Worm (Caenorhabditis elegans) whole organism, late embryonic: Measurements from ENCODE around the gene lips-13.

Experiments
- C08G9.2 ChIP-seq: sonication (generic microtip); optimal IDR thresholded peaks from 2 replicates; lab custom pipeline; 2016; ENCODE audit warnings: mild to moderate bottlenecking, missing genetic modification characterization, moderate library complexity, missing compliant biosample characterization
- C38D4.7 ChIP-seq: fragments of 200-800 bp; sonication (Bioruptor generic); optimal IDR thresholded peaks from 2 replicates; lab custom pipeline; 2018; ENCODE audit warnings: mild to moderate bottlenecking, missing genetic modification characterization, moderate library complexity, missing compliant biosample characterization
- K02D7.2 ChIP-seq: sonication (generic microtip); optimal IDR thresholded peaks from 2 replicates; lab custom pipeline; 2017; ENCODE audit warnings: mild to moderate bottlenecking, missing genetic modification characterization, missing compliant biosample characterization
- Y22D7AL.16 ChIP-seq: sonication (generic microtip); optimal IDR thresholded peaks from 2 replicates; lab custom pipeline; 2016; ENCODE audit warnings: missing genetic modification characterization, missing compliant biosample characterization
- ahr-1 ChIP-seq: sonication (generic microtip); optimal IDR thresholded peaks from 2 replicates; lab custom pipeline; 2016; ENCODE audit warnings: missing genetic modification characterization, missing compliant biosample characterization
- ama-1 ChIP-seq: fragments of 150-350 bp; optimal IDR thresholded peaks from 2 replicates; lab custom pipeline; 2014
- ceh-19 ChIP-seq: fragments of 200-800 bp; sonication (Bioruptor generic); optimal IDR thresholded peaks from 2 replicates; lab custom pipeline; 2018; ENCODE audit warnings: mild to moderate bottlenecking, missing genetic modification characterization, missing compliant biosample characterization
- ceh-22 ChIP-seq: sonication (generic microtip); optimal IDR thresholded peaks from 2 replicates; lab custom pipeline; 2017; ENCODE audit warnings: missing biosample characterization, missing genetic modification characterization
- ceh-30 ChIP-seq: fragments of 150-350 bp; optimal IDR thresholded peaks from 2 replicates; lab custom pipeline; 2014; ENCODE audit warnings: missing biosample characterization, missing genetic modification characterization
- ceh-31 ChIP-seq: sonication (generic microtip); optimal IDR thresholded peaks from 2 replicates; lab custom pipeline; 2016; ENCODE audit warnings: missing genetic modification characterization, missing compliant biosample characterization
- ceh-45 ChIP-seq: fragments of 200-800 bp; sonication (Bioruptor generic); IDR thresholded peaks from 2 replicates; pipeline ENCODE4 v1.3.6; 2022; ENCODE audit warnings: missing genetic modification reagents, missing genetic modification characterization, missing compliant biosample characterization
- ceh-48 ChIP-seq: sonication (generic microtip); optimal IDR thresholded peaks from 2 replicates; lab custom pipeline; 2016; ENCODE audit warnings: missing genetic modification characterization, inconsistent platforms, missing compliant biosample characterization
- ceh-9 ChIP-seq: sonication (generic microtip); optimal IDR thresholded peaks from 2 replicates; lab custom pipeline; 2016; ENCODE audit warnings: mild to moderate bottlenecking, missing genetic modification characterization, inconsistent platforms, missing compliant biosample characterization
- elt-2 ChIP-seq: sonication (generic microtip); optimal IDR thresholded peaks from 2 replicates; lab custom pipeline; 2016; ENCODE audit warnings: missing genetic modification reagents, missing genetic modification characterization, missing compliant biosample characterization
- fkh-10 ChIP-seq: fragments of 150-350 bp; optimal IDR thresholded peaks from 2 replicates; lab custom pipeline; 2014; ENCODE audit warnings: missing biosample characterization, missing genetic modification reagents, missing genetic modification characterization
- gmeb-2 ChIP-seq: sonication (generic microtip); optimal IDR thresholded peaks from 2 replicates; lab custom pipeline; 2016; ENCODE audit warnings: missing genetic modification characterization, inconsistent platforms, missing compliant biosample characterization
- hlh-13 ChIP-seq: fragments of 200-800 bp; sonication (Bioruptor generic); optimal IDR thresholded peaks from 2 replicates; lab custom pipeline; 2018; ENCODE audit warnings: mild to moderate bottlenecking, missing genetic modification characterization, missing compliant biosample characterization
- hlh-6 ChIP-seq: sonication (generic microtip); optimal IDR thresholded peaks from 2 replicates; lab custom pipeline; 2016; ENCODE audit warnings: missing genotype, missing genetic modification characterization, missing compliant biosample characterization
- hlh-8 ChIP-seq: sonication (generic microtip); optimal IDR thresholded peaks from 2 replicates; lab custom pipeline; 2016; ENCODE audit warnings: missing genotype, missing genetic modification characterization, missing compliant biosample characterization
- lim-6 ChIP-seq: sonication (generic microtip); optimal IDR thresholded peaks from 2 replicates; lab custom pipeline; 2016; ENCODE audit warnings: missing genetic modification characterization, missing compliant biosample characterization
- madf-2 ChIP-seq: sonication (generic microtip); optimal IDR thresholded peaks from 2 replicates; lab custom pipeline; 2017; ENCODE audit warnings: missing genetic modification characterization, missing compliant biosample characterization
- npax-4 ChIP-seq: sonication (generic microtip); optimal IDR thresholded peaks from 2 replicates; lab custom pipeline; 2016; ENCODE audit warnings: missing genetic modification characterization, missing compliant biosample characterization
- odd-2 ChIP-seq: sonication (generic microtip); optimal IDR thresholded peaks from 2 replicates; lab custom pipeline; 2017; ENCODE audit warnings: antibody characterized with exemption, mild to moderate bottlenecking, missing genetic modification characterization, missing compliant biosample characterization
- pat-9 ChIP-seq: fragments of 200-800 bp; sonication (Bioruptor generic); optimal IDR thresholded peaks from 2 replicates; lab custom pipeline; 2018; ENCODE audit warnings: mild to moderate bottlenecking, missing genetic modification characterization, moderate library complexity, missing compliant biosample characterization
- pax-1 ChIP-seq: fragments of 150-350 bp; optimal IDR thresholded peaks from 2 replicates; lab custom pipeline; 2014; ENCODE audit warnings: missing biosample characterization, missing genetic modification characterization
- pha-4 ChIP-seq: fragments of 150-350 bp; optimal IDR thresholded peaks from 2 replicates; lab custom pipeline; 2018; ENCODE audit warnings: missing biosample characterization, missing genetic modification reagents, missing genetic modification characterization
- pqm-1 ChIP-seq: sonication (generic microtip); optimal IDR thresholded peaks from 2 replicates; lab custom pipeline; 2016; ENCODE audit warnings: missing genetic modification characterization, missing compliant biosample characterization
- ref-2 ChIP-seq: sonication (generic microtip); optimal IDR thresholded peaks from 2 replicates; lab custom pipeline; 2016; ENCODE audit warnings: missing genetic modification characterization, missing compliant biosample characterization
- rnt-1 ChIP-seq: sonication (generic microtip); optimal IDR thresholded peaks from 2 replicates; lab custom pipeline; 2016; ENCODE audit warnings: missing genetic modification characterization, missing compliant biosample characterization
- syd-9 ChIP-seq: sonication (generic microtip); optimal IDR thresholded peaks from 2 replicates; lab custom pipeline; 2016; ENCODE audit warnings: mild to moderate bottlenecking, missing genetic modification characterization, moderate library complexity, missing compliant biosample characterization
- tbx-7 ChIP-seq: sonication (generic microtip); optimal IDR thresholded peaks from 2 replicates; lab custom pipeline; 2016; ENCODE audit warnings: missing genotype, missing genetic modification characterization, missing compliant biosample characterization
- ttx-3 ChIP-seq: sonication (generic microtip); optimal IDR thresholded peaks from 2 replicates; lab custom pipeline; 2016; ENCODE audit warnings: missing genetic modification reagents, missing genetic modification characterization, missing compliant biosample characterization
- unc-86 ChIP-seq: sonication (generic microtip); optimal IDR thresholded peaks from 2 replicates; lab custom pipeline; 2016; ENCODE audit warnings: missing genetic modification characterization, missing compliant biosample characterization
- ztf-16 ChIP-seq: sonication (generic microtip); optimal IDR thresholded peaks from 2 replicates; lab custom pipeline; 2017; ENCODE audit warnings: missing genetic modification characterization, missing compliant biosample characterization

lips-13 gene

DNA sequence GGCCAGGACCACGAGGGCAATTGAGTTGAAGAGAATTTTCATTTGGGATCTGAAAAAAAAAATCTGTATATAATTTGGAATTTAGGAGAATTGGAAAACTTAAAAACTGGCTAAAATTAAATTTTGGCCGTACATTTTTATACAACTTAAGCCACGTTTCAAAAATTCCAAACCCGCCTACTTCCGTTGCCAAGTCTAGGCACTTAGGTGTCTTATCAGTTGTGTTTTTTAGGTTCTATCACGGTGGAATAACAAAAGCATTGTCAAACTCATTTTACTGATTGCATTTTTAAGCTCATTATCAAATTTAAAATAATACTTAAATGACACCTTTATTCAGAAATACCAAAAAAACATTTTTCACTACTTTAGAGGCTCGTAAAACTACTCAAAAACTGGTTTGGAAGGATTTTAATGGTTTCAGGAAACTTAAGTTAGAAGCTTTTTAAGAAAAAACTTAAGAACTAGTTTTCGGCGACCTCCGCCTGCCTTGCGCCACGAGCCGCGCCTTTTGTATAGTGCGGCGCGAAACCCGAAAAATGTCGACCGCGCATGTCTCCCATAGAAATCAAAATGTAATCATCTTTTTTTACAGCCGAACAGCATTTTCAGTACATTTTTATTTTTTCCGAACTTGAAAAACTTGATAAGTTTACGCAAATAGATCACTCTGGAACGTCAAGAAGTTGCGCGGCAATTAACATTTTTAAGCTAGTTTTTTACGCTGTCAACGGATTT lies at the start of gene lips-13:
Gene lips-13 (minus strand): TSS at position 51 of the 738 bp plus-strand sequence.
- TF ChIP-seq odd-2 (tag; lab: Kevin White, UChicago) = no peak

DNA sequence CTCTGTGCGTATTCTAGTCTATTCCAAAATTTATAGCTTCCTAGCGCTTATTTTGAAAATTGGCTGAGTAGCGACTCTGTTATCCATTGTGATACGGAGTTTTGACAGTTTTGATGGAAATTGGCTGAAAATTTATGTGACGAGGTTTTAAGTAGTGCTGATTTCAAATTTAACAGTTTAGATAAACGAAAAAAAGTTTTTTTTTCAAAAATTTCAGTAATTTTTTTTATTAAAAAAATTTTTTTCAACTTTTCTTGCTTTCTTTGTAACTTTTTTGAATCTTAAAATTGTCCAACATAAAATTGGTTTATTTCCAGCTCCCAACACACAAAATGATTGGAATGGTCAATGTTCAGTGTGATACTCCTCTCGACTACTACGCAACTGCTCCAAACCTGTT lies 45.4 kb upstream of the lips-13 start, which contains the start of gene T23F4.2:
Gene T23F4.2 (plus strand): TSS at position 301 of the 400 bp plus-strand sequence.
- TF ChIP-seq ceh-9 = no peak
- TF ChIP-seq pha-4 = no peak
- no peak for TF ChIP-seq lim-6

DNA sequence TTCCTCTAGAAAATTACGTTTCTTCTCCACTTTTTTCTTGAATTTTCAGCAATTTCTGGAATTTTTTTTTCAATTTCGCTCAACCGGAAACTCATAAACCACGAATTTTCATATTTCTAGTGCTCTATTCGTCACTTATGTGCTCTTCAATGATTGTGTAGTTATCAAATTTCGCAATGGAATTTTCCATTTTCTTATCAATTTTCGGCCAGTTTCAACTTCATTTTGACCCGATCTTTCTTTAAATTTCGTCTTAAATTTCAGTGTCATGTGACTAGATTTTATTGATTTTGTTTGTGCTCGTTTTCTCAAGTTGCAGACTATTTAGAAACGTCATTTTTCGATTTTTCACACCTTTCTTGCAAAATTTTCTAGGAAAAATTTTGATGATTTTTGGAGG lies 41.9 kb upstream of the lips-13 start:
- TF ChIP-seq ttx-3 (tag; lab: Kevin White, UChicago) = no peak
- peak; percentile 40 for TF ChIP-seq elt-2

DNA sequence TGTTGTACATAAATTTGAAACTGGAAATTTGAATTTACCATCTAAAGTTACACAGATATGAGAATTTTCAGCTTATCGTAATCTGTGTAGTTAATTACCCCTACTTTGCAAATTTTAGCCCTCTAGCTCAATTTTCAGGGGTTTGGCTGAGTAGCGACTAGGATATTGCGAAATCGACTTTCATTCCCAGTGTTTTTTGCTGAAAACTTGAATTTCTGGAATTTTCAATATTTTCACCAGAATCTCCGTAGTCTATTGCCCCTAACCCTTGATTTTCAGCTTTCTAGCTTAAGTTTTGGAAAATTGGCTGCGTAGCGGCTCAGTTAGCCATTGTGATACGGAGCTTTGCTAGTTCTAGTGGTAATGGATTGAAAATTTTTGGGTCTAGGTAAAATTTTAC lies 39.3 kb upstream of the lips-13 start:
- no peak for TF ChIP-seq gmeb-2 (tag; lab: Kevin White, UChicago)
- TF ChIP-seq ztf-16 = no peak
- no peak for TF ChIP-seq hlh-8 (tag; lab: Kevin White, UChicago)
- TF ChIP-seq ceh-19 (GFP tag; lab: Kevin White, UChicago) = no peak
- TF ChIP-seq rnt-1 = no peak
- TF ChIP-seq pqm-1 (tag; lab: Kevin White, UChicago) = no peak
- TF ChIP-seq ama-1 (lab: Kevin White, UChicago) = no peak
- TF ChIP-seq ceh-45 (GFP tag; lab: Robert Waterston, UW) = no peak
- no peak for TF ChIP-seq ceh-31
- no peak for TF ChIP-seq C38D4.7 (GFP tag; lab: Kevin White, UChicago)
- TF ChIP-seq syd-9 (tag; lab: Kevin White, UChicago) = no peak
- TF ChIP-seq K02D7.2 (tag; lab: Kevin White, UChicago) = no peak
- no peak for TF ChIP-seq Y22D7AL.16 (tag; lab: Kevin White, UChicago)
- no peak for TF ChIP-seq C08G9.2
- TF ChIP-seq pax-1 = no peak

DNA sequence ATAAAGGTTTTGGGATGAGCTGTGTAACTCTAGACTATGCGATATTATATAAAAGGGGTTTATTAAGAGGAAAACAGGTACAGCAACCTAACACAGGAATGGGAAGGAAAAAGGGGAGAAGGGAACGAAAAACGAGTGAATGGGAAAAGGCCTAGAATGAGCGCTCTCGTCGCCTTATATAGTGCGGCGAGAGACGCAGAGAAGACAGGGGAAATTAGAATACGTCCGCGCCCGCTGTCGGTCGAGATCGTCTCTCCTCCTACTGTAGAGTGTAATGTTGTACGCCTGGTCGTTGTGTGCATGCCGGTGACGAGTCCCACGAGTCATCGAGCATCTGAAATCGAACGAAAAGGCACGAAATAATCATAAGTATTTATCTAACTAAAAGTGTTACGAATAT lies 35.5 kb upstream of the lips-13 start:
- no peak for TF ChIP-seq syd-9 (tag; lab: Kevin White, UChicago)
- no peak for TF ChIP-seq hlh-8 (tag; lab: Kevin White, UChicago)
- no peak for TF ChIP-seq ceh-22 (tag; lab: Kevin White, UChicago)
- TF ChIP-seq hlh-6 (tag; lab: Kevin White, UChicago) = no peak
- TF ChIP-seq ztf-16 = no peak
- no peak for TF ChIP-seq pat-9 (tag; lab: Kevin White, UChicago)

DNA sequence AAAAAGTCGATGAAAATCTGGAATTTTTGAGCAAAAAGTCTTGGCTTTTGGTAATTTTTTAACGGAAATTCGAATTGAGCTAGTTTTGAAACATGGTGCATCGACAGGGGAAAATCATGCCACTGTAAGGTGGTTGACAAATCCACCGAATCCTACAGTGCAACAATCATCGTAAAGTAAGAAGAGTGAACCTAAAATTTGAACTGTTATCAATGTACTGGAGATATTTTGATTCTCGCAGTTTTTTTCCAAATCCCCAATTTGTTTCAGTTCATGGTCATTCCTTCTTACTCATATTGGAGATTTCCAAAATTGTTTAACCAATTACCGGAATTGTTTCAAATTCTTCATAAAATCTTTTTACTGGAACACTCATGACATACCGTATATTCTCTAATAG lies 34.9 kb upstream of the lips-13 start:
- TF ChIP-seq rnt-1 (no peak), fkh-10 (GFP tag; lab: Kevin White, UChicago) (no peak), npax-4 (tag; lab: Kevin White, UChicago) (no peak), pqm-1 (tag; lab: Kevin White, UChicago) (no peak), ceh-19 (GFP tag; lab: Kevin White, UChicago) (no peak), ref-2 (no peak), elt-2 (no peak), ceh-48 (tag; lab: Kevin White, UChicago) (no peak), syd-9 (tag; lab: Kevin White, UChicago) (no peak), C08G9.2 (no peak), unc-86 (tag; lab: Kevin White, UChicago) (no peak), madf-2 (tag; lab: Kevin White, UChicago) (no peak), hlh-6 (tag; lab: Kevin White, UChicago) (no peak)
- TF ChIP-seq, all 69 proteins: peak for 0

DNA sequence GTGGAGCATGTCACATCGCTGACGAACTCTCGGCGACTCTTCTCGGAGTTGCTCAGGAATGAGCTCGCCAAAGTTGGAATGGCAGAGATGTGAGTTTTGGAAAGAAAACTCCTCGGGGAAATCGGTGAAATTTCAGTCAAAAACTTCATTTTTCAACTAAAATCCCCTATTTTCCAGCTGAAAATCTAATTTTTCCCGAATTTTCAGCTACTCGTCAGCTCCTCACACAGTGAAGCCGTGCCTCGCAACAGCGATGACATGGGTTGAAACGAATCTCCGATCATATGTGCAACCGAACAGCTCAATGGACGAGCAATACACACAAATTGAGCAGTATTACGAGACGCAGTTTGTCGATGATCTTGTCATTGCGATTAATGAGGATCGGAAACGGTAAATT lies 34.0 kb upstream of the lips-13 start:
- TF ChIP-seq ceh-30 (tag; lab: Kevin White, UChicago) (no peak), ahr-1 (tag; lab: Kevin White, UChicago) (no peak), hlh-13 (GFP tag; lab: Kevin White, UChicago) (no peak), tbx-7 (tag; lab: Kevin White, UChicago) (no peak)
